Worm (Caenorhabditis elegans) whole organism, mixed stage, embryonic: ENCODE data around the gene F17C11.13.
A peak's percentile ranks its signal among the peaks of the same experiment; 100 is the strongest.

Experiments used
- M03D4.4 ChIP-seq: sonication (generic microtip); optimal IDR thresholded peaks from 2 replicates; lab custom pipeline; 2017; ENCODE audit warnings: mild to moderate bottlenecking, missing genetic modification characterization, missing compliant biosample characterization
- bed-3 ChIP-seq: fragments of 200-800 bp; sonication (Bioruptor generic); optimal IDR thresholded peaks from 3 replicates; lab custom pipeline; 2018; ENCODE audit warnings: mild to moderate bottlenecking, missing genetic modification characterization, moderate library complexity, missing compliant biosample characterization
- ceh-39 ChIP-seq: fragments of 150-350 bp; optimal IDR thresholded peaks from 2 replicates; lab custom pipeline; 2014; ENCODE audit warnings: missing biosample characterization, missing genetic modification characterization
- ceh-43 ChIP-seq: fragments of 200-800 bp; sonication (Bioruptor generic); optimal IDR thresholded peaks from 2 replicates; lab custom pipeline; 2018; ENCODE audit warnings: mild to moderate bottlenecking, missing genetic modification characterization, moderate library complexity, missing compliant biosample characterization
- ces-1 ChIP-seq: fragments of 150-350 bp; optimal IDR thresholded peaks from 2 replicates; lab custom pipeline; 2014; ENCODE audit warnings: missing biosample characterization, missing genetic modification reagents, missing genetic modification characterization
- cnd-1 ChIP-seq: fragments of 200-800 bp; sonication (Bioruptor generic); optimal IDR thresholded peaks from 2 replicates; lab custom pipeline; 2018; ENCODE audit warnings: mild to moderate bottlenecking, missing genetic modification characterization, missing compliant biosample characterization
- drap-1 ChIP-seq: fragments of 200-800 bp; sonication (Bioruptor generic); optimal IDR thresholded peaks from 3 replicates; lab custom pipeline; 2018; ENCODE audit warnings: mild to moderate bottlenecking, missing genetic modification characterization, missing compliant biosample characterization
- elt-1 ChIP-seq: sonication (generic microtip); optimal IDR thresholded peaks from 2 replicates; lab custom pipeline; 2017; ENCODE audit warnings: missing genetic modification characterization, mild to moderate bottlenecking, missing compliant biosample characterization, antibody characterized with exemption, moderate library complexity, borderline replicate concordance; ENCODE audit not compliant: insufficient read depth
- elt-3 ChIP-seq: fragments of 150-350 bp; optimal IDR thresholded peaks from 2 replicates; lab custom pipeline; 2014; ENCODE audit warnings: missing biosample characterization, missing genetic modification characterization
- flh-1 ChIP-seq: fragments of 200-800 bp; sonication (Bioruptor generic); optimal IDR thresholded peaks from 2 replicates; lab custom pipeline; 2018; ENCODE audit warnings: mild to moderate bottlenecking, missing genetic modification characterization, moderate library complexity, missing compliant biosample characterization
- ham-2 ChIP-seq: fragments of 200-800 bp; sonication (Bioruptor generic); optimal IDR thresholded peaks from 2 replicates; lab custom pipeline; 2018; ENCODE audit warnings: mild to moderate bottlenecking, missing genetic modification characterization, missing compliant biosample characterization
- hlh-1 ChIP-seq: fragments of 150-350 bp; optimal IDR thresholded peaks from 2 replicates; lab custom pipeline; 2014; ENCODE audit warnings: missing biosample characterization, missing genetic modification reagents, missing genetic modification characterization
- lin-13 ChIP-seq: fragments of 150-350 bp; optimal IDR thresholded peaks from 2 replicates; lab custom pipeline; 2014; ENCODE audit warnings: missing biosample characterization, missing genetic modification characterization
- lin-32 ChIP-seq: fragments of 200-800 bp; sonication (Bioruptor generic); optimal IDR thresholded peaks from 2 replicates; lab custom pipeline; 2018; ENCODE audit warnings: mild to moderate bottlenecking, missing genetic modification characterization, missing compliant biosample characterization
- lsy-2 ChIP-seq: fragments of 150-350 bp; optimal IDR thresholded peaks from 2 replicates; lab custom pipeline; 2014; ENCODE audit warnings: missing biosample characterization, missing genetic modification characterization
- mab-5 ChIP-seq: fragments of 150-350 bp; optimal IDR thresholded peaks from 2 replicates; lab custom pipeline; 2014; ENCODE audit warnings: missing biosample characterization, missing genetic modification characterization
- mep-1 ChIP-seq: fragments of 150-350 bp; optimal IDR thresholded peaks from 2 replicates; lab custom pipeline; 2017; ENCODE audit warnings: missing biosample characterization, missing genetic modification reagents, missing genetic modification characterization, inconsistent platforms
- mls-2 ChIP-seq: sonication (generic microtip); optimal IDR thresholded peaks from 2 replicates; lab custom pipeline; 2016; ENCODE audit warnings: mild to moderate bottlenecking, missing genetic modification characterization, moderate library complexity, missing compliant biosample characterization
- nhr-12 ChIP-seq: fragments of 150-350 bp; optimal IDR thresholded peaks from 2 replicates; lab custom pipeline; 2014; ENCODE audit warnings: missing biosample characterization, missing genetic modification characterization
- nhr-2 ChIP-seq: fragments of 150-350 bp; optimal IDR thresholded peaks from 2 replicates; lab custom pipeline; 2014; ENCODE audit warnings: missing biosample characterization, missing genetic modification characterization
- nhr-237 ChIP-seq: fragments of 150-350 bp; optimal IDR thresholded peaks from 2 replicates; lab custom pipeline; 2014; ENCODE audit warnings: missing biosample characterization, missing genetic modification characterization
- nhr-76 ChIP-seq: sonication (generic microtip); optimal IDR thresholded peaks from 2 replicates; lab custom pipeline; 2017; ENCODE audit warnings: missing biosample characterization, missing genetic modification characterization
- pha-4 ChIP-seq: fragments of 150-350 bp; optimal IDR thresholded peaks from 2 replicates; lab custom pipeline; 2018; ENCODE audit warnings: missing biosample characterization, missing genetic modification reagents, missing genetic modification characterization
- sem-2 ChIP-seq: fragments of 200-800 bp; sonication (Bioruptor generic); optimal IDR thresholded peaks from 2 replicates; lab custom pipeline; 2018; ENCODE audit warnings: mild to moderate bottlenecking, missing genetic modification characterization, missing compliant biosample characterization
- snpc-4 ChIP-seq: fragments of 150-350 bp; optimal IDR thresholded peaks from 2 replicates; lab custom pipeline; 2014; ENCODE audit warnings: missing biosample characterization, missing genetic modification characterization
- sptf-1 ChIP-seq: sonication (generic microtip); optimal IDR thresholded peaks from 2 replicates; lab custom pipeline; 2017; ENCODE audit warnings: mild to moderate bottlenecking, missing genetic modification characterization, moderate library complexity, missing compliant biosample characterization
- tbx-8 ChIP-seq: fragments of 200-800 bp; sonication (Bioruptor generic); optimal IDR thresholded peaks from 2 replicates; lab custom pipeline; 2018; ENCODE audit warnings: mild to moderate bottlenecking, missing genetic modification characterization, moderate library complexity, missing compliant biosample characterization
- unc-120 ChIP-seq: sonication (generic microtip); optimal IDR thresholded peaks from 2 replicates; lab custom pipeline; 2017; ENCODE audit warnings: missing genetic modification characterization, missing compliant biosample characterization; ENCODE audit not compliant: poor library complexity, severe bottlenecking
- unc-39 ChIP-seq: fragments of 150-350 bp; optimal IDR thresholded peaks from 2 replicates; lab custom pipeline; 2014; ENCODE audit warnings: missing biosample characterization, missing genetic modification characterization
- unc-62 ChIP-seq: fragments of 150-350 bp; optimal IDR thresholded peaks from 2 replicates; lab custom pipeline; 2014; ENCODE audit warnings: missing biosample characterization, missing genetic modification reagents, missing genetic modification characterization
- ztf-11 ChIP-seq: fragments of 150-350 bp; optimal IDR thresholded peaks from 2 replicates; lab custom pipeline; 2014; ENCODE audit warnings: missing biosample characterization, missing genetic modification characterization

The F17C11.13 gene

DNA sequence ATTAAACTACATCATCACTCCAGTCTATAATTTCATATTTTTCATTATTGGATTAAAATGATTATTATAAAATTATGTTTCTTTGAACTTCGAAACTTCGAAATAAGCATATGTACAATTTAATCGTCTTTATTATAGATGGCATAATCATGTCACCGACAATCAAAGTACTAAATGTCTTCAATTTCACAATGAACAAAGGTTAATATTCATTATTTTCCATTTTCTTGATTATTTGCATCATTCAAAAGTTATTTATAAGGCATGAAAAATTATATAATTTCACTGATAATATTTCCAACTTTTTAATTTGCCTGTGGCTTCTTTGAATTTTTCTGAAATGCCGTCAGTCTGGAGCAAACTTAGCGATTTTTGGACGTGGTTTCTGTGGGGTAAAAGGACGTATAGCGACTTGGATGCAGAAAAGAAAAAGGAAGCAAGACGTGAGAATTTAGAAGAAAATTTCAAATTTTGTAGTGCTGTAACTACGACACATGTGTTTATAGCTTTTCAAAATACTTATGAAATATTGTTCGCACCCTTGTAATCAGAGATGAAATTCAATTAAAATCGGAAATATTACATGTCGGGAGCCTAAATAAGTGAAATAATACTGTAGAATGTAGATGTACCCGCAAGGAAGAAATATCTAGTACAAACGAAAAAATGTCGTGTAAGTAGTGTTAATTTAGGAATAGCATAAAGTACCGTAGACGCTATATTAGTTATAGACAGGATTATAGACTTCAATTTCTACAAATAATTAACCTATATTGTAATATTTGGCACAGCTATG, at the start of gene F17C11.13:
Gene F17C11.13, plus strand, starts transcription at position 243 of the 796 bp plus-strand sequence.
- no peak for TF ChIP-seq snpc-4 (tag; lab: Kevin White, UChicago)
- no peak for TF ChIP-seq unc-120 (tag; lab: Kevin White, UChicago)
- TF ChIP-seq pha-4 (tag; lab: Kevin White, UChicago): no peak
- no peak for TF ChIP-seq nhr-237 (tag; lab: Kevin White, UChicago)

DNA sequence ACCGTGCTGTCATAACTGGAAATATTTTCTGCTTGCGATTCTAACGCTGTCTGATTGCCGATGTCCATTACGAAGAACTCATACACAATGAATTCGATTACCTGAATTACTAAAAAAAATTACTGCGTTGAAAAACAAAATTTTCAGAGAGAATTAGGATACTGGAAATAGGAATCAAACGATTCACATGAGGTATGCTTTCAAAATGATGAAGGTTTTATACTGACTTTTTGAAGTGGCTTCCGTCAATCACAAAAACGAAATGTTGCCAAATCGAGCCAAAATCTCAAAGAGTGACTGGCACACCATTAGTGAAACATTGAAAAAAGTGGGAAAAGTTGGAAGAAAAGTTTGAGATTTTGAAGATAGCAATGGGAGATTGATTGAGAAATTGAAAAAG, 46.7 kb upstream of the F17C11.13 start, which contains the start of gene zzz-1:
Gene zzz-1, minus strand, starts transcription at position 101 of the 400 bp plus-strand sequence.
- TF ChIP-seq flh-1: no peak
- no peak for TF ChIP-seq ces-1
- no peak for TF ChIP-seq lin-13 (tag; lab: Kevin White, UChicago)
- no peak for TF ChIP-seq unc-62
- no peak for TF ChIP-seq sptf-1 (tag; lab: Kevin White, UChicago)
- no peak for TF ChIP-seq nhr-2
- no peak for TF ChIP-seq nhr-76 (tag; lab: Kevin White, UChicago)
- no peak for TF ChIP-seq cnd-1 (tag; lab: Kevin White, UChicago)
- no peak for TF ChIP-seq unc-120 (tag; lab: Kevin White, UChicago)
- no peak for TF ChIP-seq bed-3 (GFP tag; lab: Kevin White, UChicago)
- TF ChIP-seq mls-2: no peak
- TF ChIP-seq unc-39 (tag; lab: Kevin White, UChicago): no peak
- no peak for TF ChIP-seq drap-1 (GFP tag; lab: Kevin White, UChicago)
- no peak for TF ChIP-seq pha-4 (tag; lab: Kevin White, UChicago)
- TF ChIP-seq nhr-12 (tag; lab: Kevin White, UChicago): no peak
- no peak for TF ChIP-seq hlh-1
- no peak for TF ChIP-seq ceh-39 (tag; lab: Kevin White, UChicago)
- no peak for TF ChIP-seq mep-1 (tag; lab: Kevin White, UChicago)
- TF ChIP-seq tbx-8: no peak

DNA sequence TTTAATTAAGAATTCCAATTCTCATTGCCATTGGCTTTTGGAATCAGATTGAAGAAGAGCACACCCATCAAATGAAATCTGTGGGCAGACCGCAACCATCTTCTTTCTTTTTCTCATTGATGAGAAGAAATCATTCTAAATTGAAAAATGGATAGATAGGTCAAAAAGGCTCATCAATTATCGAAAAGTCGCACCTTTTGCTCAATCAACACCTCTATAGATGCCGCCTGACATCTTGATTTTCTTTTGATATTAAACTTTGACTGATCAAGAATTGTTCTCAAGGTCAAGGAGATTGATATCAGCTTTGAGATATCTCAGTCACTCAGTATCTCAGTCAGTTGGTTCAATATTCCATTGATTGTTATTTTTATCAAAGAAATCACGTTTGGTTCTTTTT, 45.8 kb upstream of the F17C11.13 start:
- TF ChIP-seq ceh-43 (GFP tag; lab: Kevin White, UChicago) (no peak), cnd-1 (tag; lab: Kevin White, UChicago) (no peak), lin-13 (tag; lab: Kevin White, UChicago) (no peak), ztf-11 (tag; lab: Kevin White, UChicago) (no peak), ces-1 (no peak), unc-62 (no peak), nhr-2 (no peak), elt-3 (no peak), lin-32 (GFP tag; lab: Kevin White, UChicago) (no peak), lsy-2 (no peak), nhr-76 (tag; lab: Kevin White, UChicago) (no peak), M03D4.4 (tag; lab: Kevin White, UChicago) (no peak), unc-39 (tag; lab: Kevin White, UChicago) (no peak), snpc-4 (tag; lab: Kevin White, UChicago) (no peak), hlh-1 (no peak)

ce11 chrV:10915922-10916321, 39.8 kb upstream of the F17C11.13 start:
- TF ChIP-seq sem-2 (GFP tag; lab: Kevin White, UChicago) (no peak), unc-62 (peak; percentile 81)

DNA sequence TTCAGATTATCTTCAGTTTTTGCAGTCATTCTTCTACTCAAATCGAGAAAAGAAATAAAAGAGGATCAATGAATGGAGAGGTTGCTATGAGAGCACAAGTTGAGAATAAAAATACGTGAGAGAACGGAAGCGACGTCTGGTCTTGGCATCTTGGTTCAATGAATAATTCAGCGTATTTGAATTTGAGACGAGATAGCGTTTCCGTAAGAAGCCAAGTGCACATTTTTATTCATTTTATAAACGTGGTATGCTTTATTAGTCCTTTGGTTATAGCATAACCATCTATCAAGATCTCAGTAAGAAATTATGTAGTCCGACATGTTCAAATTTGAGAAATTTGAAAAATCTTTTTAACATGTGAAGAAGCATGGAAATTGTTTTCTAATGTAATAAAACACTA, 37.4 kb upstream of the F17C11.13 start, which contains the start of gene F58B4.2:
Gene F58B4.2, minus strand, starts transcription at position 101 of the 400 bp plus-strand sequence.
- TF ChIP-seq unc-120 (tag; lab: Kevin White, UChicago) (no peak), unc-62 (no peak), elt-1 (no peak), pha-4 (tag; lab: Kevin White, UChicago) (no peak)
- TF ChIP-seq, all 35 proteins: peak for 0

DNA sequence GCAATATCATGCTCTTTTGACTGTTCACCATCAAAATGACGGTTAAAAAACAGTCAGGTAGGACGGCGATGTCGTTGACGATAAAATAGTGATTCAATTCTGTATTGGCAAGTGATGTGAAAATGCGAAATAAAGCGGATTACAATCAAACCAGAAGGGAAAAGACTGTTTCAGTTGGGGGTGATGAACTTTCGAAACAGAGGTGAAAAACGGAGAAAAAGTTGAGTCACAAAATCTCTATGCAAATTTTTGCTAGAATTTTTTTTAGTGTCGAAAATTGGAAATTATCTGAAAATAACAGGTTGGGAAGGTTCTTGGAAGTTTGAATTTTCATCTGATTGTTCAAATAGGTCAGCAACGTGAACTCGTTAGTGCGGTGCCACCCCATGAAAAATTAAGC, 34.0 kb upstream of the F17C11.13 start, which contains the start of gene nas-31:
Gene nas-31, minus strand, starts transcription at position 101 of the 400 bp plus-strand sequence.
- TF ChIP-seq tbx-8 (no peak), mab-5 (tag; lab: Kevin White, UChicago) (no peak), mls-2 (no peak), nhr-12 (tag; lab: Kevin White, UChicago) (no peak), mep-1 (tag; lab: Kevin White, UChicago) (no peak), ztf-11 (tag; lab: Kevin White, UChicago) (no peak), ceh-43 (GFP tag; lab: Kevin White, UChicago) (no peak), snpc-4 (tag; lab: Kevin White, UChicago) (no peak), unc-120 (tag; lab: Kevin White, UChicago) (no peak), ham-2 (no peak), nhr-237 (tag; lab: Kevin White, UChicago) (no peak), lin-32 (GFP tag; lab: Kevin White, UChicago) (no peak), ces-1 (no peak), elt-3 (no peak), sem-2 (GFP tag; lab: Kevin White, UChicago) (no peak), cnd-1 (tag; lab: Kevin White, UChicago) (no peak), ceh-39 (tag; lab: Kevin White, UChicago) (no peak)
